Worm (Caenorhabditis elegans) whole organism, young adult: Measurements from ENCODE around the gene F52C9.5.

ENCODE experiments used
- B0336.3 ChIP-seq: fragments of 200-800 bp; sonication (Bioruptor generic); IDR thresholded peaks from 2 replicates; pipeline ENCODE4 v1.3.6; 2022; ENCODE audit warnings: missing genetic modification characterization, missing compliant biosample characterization
- F23B12.7 ChIP-seq: sonication (generic microtip); optimal IDR thresholded peaks from 2 replicates; lab custom pipeline; 2017; ENCODE audit warnings: missing genetic modification characterization, mild to moderate bottlenecking, missing compliant biosample characterization, antibody characterized with exemption, moderate library complexity; ENCODE audit not compliant: insufficient read depth
- gei-17 ChIP-seq: fragments of 200-800 bp; sonication (Bioruptor generic); optimal IDR thresholded peaks from 2 replicates; lab custom pipeline; 2018; ENCODE audit warnings: mild to moderate bottlenecking, missing genetic modification characterization, missing compliant biosample characterization
- snpc-4 ChIP-seq, 5 experiments: fragments of 150-350 bp in 1 of 5; sonication (generic microtip) in 4 of 5; optimal IDR thresholded peaks; 2 replicates each; lab custom pipeline; 2014 to 2018; ENCODE audit warnings: missing genetic modification characterization in 5 of 5, missing biosample characterization in 3 of 5, antibody characterized with exemption in 2 of 5, mild to moderate bottlenecking in 2 of 5, missing compliant biosample characterization in 2 of 5, missing genotype in 2 of 5, moderate library complexity in 2 of 5, missing genetic modification reagents in 1 of 5

DNA sequence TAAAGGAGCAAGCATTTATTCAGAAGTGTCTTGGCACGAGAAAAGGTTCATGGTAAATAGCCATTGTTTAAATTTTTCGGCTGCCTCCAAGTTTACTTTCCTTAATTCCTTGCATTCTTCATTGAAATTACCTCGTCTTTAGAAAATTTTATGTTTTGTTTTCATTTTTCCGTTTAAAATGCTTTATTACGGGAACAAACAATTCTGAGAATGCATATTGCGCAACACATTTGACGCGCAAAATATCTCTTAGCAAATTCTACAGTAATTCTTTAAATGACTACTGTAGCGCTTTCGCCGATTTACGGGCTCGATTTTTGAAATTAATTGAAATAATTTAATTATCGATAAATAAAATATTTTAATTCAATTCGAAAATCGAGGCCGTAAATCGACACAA is 42.5 kb downstream of the F52C9.5 start:
- no peak for TF ChIP-seq gei-17 (GFP tag; lab: Kevin White, UChicago)
- TF ChIP-seq snpc-4 (GFP tag; optimal IDR thresholded peaks at IDR 0.05; lab: Kevin White, UChicago) = no peak
- no peak for TF ChIP-seq snpc-4 (tag; optimal IDR thresholded peaks at IDR 0.05; lab: Kevin White, UChicago)
- TF ChIP-seq B0336.3 (GFP tag; lab: Robert Waterston, UW) = no peak
- no peak for TF ChIP-seq F23B12.7
